Fruit fly (Drosophila melanogaster) whole organism, wandering third instar larva: Measurements from ENCODE around the gene SCOT.

ENCODE experiments used
- Abd-B ChIP-seq: fragments of >200 bp; optimal IDR thresholded peaks from 2 replicates; lab custom pipeline; 2017; ENCODE audit warnings: missing biosample characterization, missing genetic modification characterization
- CG9705 ChIP-seq: fragments of 200-800 bp; sonication (Bioruptor generic); optimal IDR thresholded peaks from 2 replicates; lab custom pipeline; 2018; ENCODE audit warnings: missing biosample characterization, mild to moderate bottlenecking, missing genetic modification characterization
- Hr78 ChIP-seq: fragments of >200 bp; optimal IDR thresholded peaks from 2 replicates; lab custom pipeline; 2017; ENCODE audit warnings: missing biosample characterization, missing genetic modification characterization
- OdsH ChIP-seq: fragments of 200-800 bp; sonication (Bioruptor generic); optimal IDR thresholded peaks from 2 replicates; lab custom pipeline; 2016; ENCODE audit warnings: missing biosample characterization, mild to moderate bottlenecking, missing genetic modification characterization
- brk ChIP-seq: fragments of 200-800 bp; sonication (Bioruptor generic); optimal IDR thresholded peaks from 2 replicates; lab custom pipeline; 2016; ENCODE audit warnings: missing biosample characterization, mild to moderate bottlenecking, missing genetic modification characterization
- dmrt93B ChIP-seq: fragments of 200-800 bp; sonication (Bioruptor generic); optimal IDR thresholded peaks from 2 replicates; lab custom pipeline; 2018; ENCODE audit warnings: missing biosample characterization, mild to moderate bottlenecking, missing genetic modification characterization
- h ChIP-seq: fragments of 200-800 bp; sonication (Bioruptor generic); optimal IDR thresholded peaks from 3 replicates; lab custom pipeline; 2016; ENCODE audit warnings: missing biosample characterization, mild to moderate bottlenecking, missing genetic modification characterization
- lola ChIP-seq: fragments of >200 bp; optimal IDR thresholded peaks from 2 replicates; lab custom pipeline; 2017; ENCODE audit warnings: missing biosample characterization, missing genetic modification characterization
- psq ChIP-seq: fragments of 200-800 bp; sonication (Bioruptor generic); optimal IDR thresholded peaks from 3 replicates; lab custom pipeline; 2017; ENCODE audit warnings: missing biosample characterization, mild to moderate bottlenecking, missing genetic modification characterization, moderate library complexity
- tai ChIP-seq: sonication (Bioruptor generic); optimal IDR thresholded peaks from 2 replicates; lab custom pipeline; 2016; ENCODE audit warnings: missing biosample characterization, missing genetic modification characterization

DNA sequence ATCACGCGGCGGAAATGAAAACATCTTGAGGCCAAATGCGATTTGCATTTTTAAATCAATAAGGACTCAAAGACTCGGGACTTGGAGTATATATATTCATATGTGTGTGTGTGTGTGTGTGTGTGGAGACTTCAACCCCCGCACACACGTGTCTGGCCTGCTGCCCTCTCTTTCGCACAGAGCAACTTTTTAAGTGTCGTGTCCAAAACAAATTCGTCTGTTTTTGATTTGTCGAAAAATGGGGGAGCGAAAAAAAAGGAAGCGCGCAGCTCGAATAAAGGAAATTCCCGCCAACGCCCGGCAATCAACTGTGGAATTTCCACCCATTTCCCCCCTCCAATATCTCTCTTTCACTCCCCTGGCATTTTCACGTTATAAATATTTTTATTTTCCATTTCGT lies 34.0 kb upstream of the SCOT start:
- TF ChIP-seq Abd-B (GFP tag; lab: Kevin White, UChicago), result no peak
- TF ChIP-seq lola (GFP tag; lab: Kevin White, UChicago), result no peak
- no peak for TF ChIP-seq brk (GFP tag; lab: Kevin White, UChicago)
- no peak for TF ChIP-seq dmrt93B (GFP tag; lab: Kevin White, UChicago)
- no peak for TF ChIP-seq OdsH
- no peak for TF ChIP-seq psq
- TF ChIP-seq h, result no peak
- TF ChIP-seq tai (GFP tag; lab: Kevin White, UChicago), result no peak
- no peak for TF ChIP-seq CG9705 (GFP tag; lab: Kevin White, UChicago)
- no peak for TF ChIP-seq Hr78 (GFP tag; lab: Kevin White, UChicago)
